Worm (Caenorhabditis elegans) whole organism, L4 larva: Measurements from ENCODE around the gene smg-8.

ENCODE experiments used
- D1046.2 ChIP-seq: fragments of 200-800 bp; sonication (Bioruptor generic); IDR thresholded peaks from 2 replicates; pipeline ENCODE4 v1.3.6; 2022; ENCODE audit warnings: missing genetic modification characterization, missing compliant biosample characterization
- F26F4.8 ChIP-seq: fragments of 200-800 bp; sonication (Bioruptor generic); conservative IDR thresholded peaks from 2 replicates; pipeline ENCODE4 v1.3.6; 2022; ENCODE audit warnings: missing genetic modification characterization, missing compliant biosample characterization
- F44E2.7 ChIP-seq: fragments of 200-800 bp; sonication (Bioruptor generic); IDR thresholded peaks from 2 replicates; pipeline ENCODE4 v2.1.2; 2022; ENCODE audit warnings: missing genetic modification characterization, missing compliant biosample characterization
- T26A8.4 ChIP-seq: fragments of 200-800 bp; sonication (Bioruptor generic); IDR thresholded peaks from 2 replicates; pipeline ENCODE4 v1.3.6; 2022; ENCODE audit warnings: missing genetic modification characterization, missing compliant biosample characterization
- ZK337.2 ChIP-seq: fragments of 200-800 bp; sonication (Bioruptor generic); IDR thresholded peaks from 2 replicates; pipeline ENCODE4 v1.3.6; 2022; ENCODE audit warnings: missing genetic modification reagents, missing genetic modification characterization, missing compliant biosample characterization
- arid-1 ChIP-seq: fragments of 200-800 bp; sonication (Bioruptor generic); conservative IDR thresholded peaks from 2 replicates; pipeline ENCODE4 v1.3.6; 2022; ENCODE audit warnings: missing genetic modification reagents, missing genetic modification characterization, missing compliant biosample characterization
- ceh-20 ChIP-seq: fragments of 200-800 bp; sonication (Bioruptor generic); IDR thresholded peaks from 2 replicates; pipeline ENCODE4 v1.3.6; 2022; ENCODE audit warnings: missing genetic modification reagents, missing genetic modification characterization, missing compliant biosample characterization
- ceh-28 ChIP-seq: fragments of 150-350 bp; optimal IDR thresholded peaks from 2 replicates; lab custom pipeline; 2014; ENCODE audit warnings: missing biosample characterization, missing genetic modification reagents, missing genetic modification characterization
- ceh-32 ChIP-seq: sonication (generic microtip); optimal IDR thresholded peaks from 2 replicates; lab custom pipeline; 2016; ENCODE audit warnings: mild to moderate bottlenecking, missing genetic modification characterization, missing compliant biosample characterization; ENCODE audit not compliant: poor library complexity
- ceh-62 ChIP-seq: sonication (generic microtip); optimal IDR thresholded peaks from 2 replicates; lab custom pipeline; 2017; ENCODE audit warnings: missing biosample characterization, missing genetic modification characterization
- ces-1 ChIP-seq: fragments of 150-350 bp; sonication (generic microtip); optimal IDR thresholded peaks from 4 replicates; lab custom pipeline; 2014; ENCODE audit warnings: missing biosample characterization, missing genetic modification reagents, missing genetic modification characterization
- dmd-8 ChIP-seq: fragments of 200-800 bp; sonication (Bioruptor generic); IDR thresholded peaks from 2 replicates; pipeline ENCODE4 v1.3.6; 2022; ENCODE audit warnings: missing genetic modification characterization, missing compliant biosample characterization
- dpl-1 ChIP-seq: fragments of 150-350 bp; optimal IDR thresholded peaks from 2 replicates; lab custom pipeline; 2014; ENCODE audit warnings: missing biosample characterization, missing genetic modification reagents, missing genetic modification characterization
- egl-43 ChIP-seq: fragments of 200-800 bp; sonication (Bioruptor generic); IDR thresholded peaks from 2 replicates; pipeline ENCODE4 v1.3.6; 2022; ENCODE audit warnings: missing genetic modification reagents, missing genetic modification characterization, missing compliant biosample characterization
- fos-1 ChIP-seq: fragments of 150-350 bp; optimal IDR thresholded peaks from 2 replicates; lab custom pipeline; 2014; ENCODE audit warnings: missing biosample characterization, missing genetic modification characterization
- hlh-11 ChIP-seq: fragments of 200-800 bp; sonication (Bioruptor generic); optimal IDR thresholded peaks from 2 replicates; lab custom pipeline; 2018; ENCODE audit warnings: mild to moderate bottlenecking, missing genetic modification characterization, missing compliant biosample characterization
- hmg-1.1 ChIP-seq: fragments of 200-800 bp; sonication (Bioruptor generic); IDR thresholded peaks from 2 replicates; pipeline ENCODE4 v1.3.6; 2022; ENCODE audit warnings: missing genetic modification reagents, missing genetic modification characterization, missing compliant biosample characterization
- jun-1 ChIP-seq: fragments of 150-350 bp; optimal IDR thresholded peaks from 2 replicates; lab custom pipeline; 2014; ENCODE audit warnings: missing biosample characterization, missing genetic modification reagents, missing genetic modification characterization
- lim-7 ChIP-seq: fragments of 200-800 bp; sonication (Bioruptor generic); IDR thresholded peaks from 2 replicates; pipeline ENCODE4 v1.3.6; 2022; ENCODE audit warnings: missing genetic modification characterization, missing compliant biosample characterization
- lin-13 ChIP-seq: fragments of 150-350 bp; optimal IDR thresholded peaks from 2 replicates; lab custom pipeline; 2014; ENCODE audit warnings: missing biosample characterization, missing genetic modification reagents, missing genetic modification characterization
- lin-15B ChIP-seq: fragments of 150-350 bp; sonication (generic microtip); optimal IDR thresholded peaks from 3 replicates; lab custom pipeline; 2014; ENCODE audit warnings: missing biosample characterization, missing genetic modification characterization
- lin-29 ChIP-seq: fragments of 200-800 bp; sonication (Bioruptor generic); IDR thresholded peaks from 2 replicates; pipeline ENCODE4 v1.3.6; 2022; ENCODE audit warnings: missing genetic modification reagents, missing genetic modification characterization, missing compliant biosample characterization
- lin-38 ChIP-seq: fragments of 200-800 bp; sonication (Bioruptor generic); IDR thresholded peaks from 2 replicates; pipeline ENCODE4 v1.3.6; 2022; ENCODE audit warnings: missing genetic modification reagents, missing genetic modification characterization, missing compliant biosample characterization
- lin-39 ChIP-seq: fragments of 150-350 bp; optimal IDR thresholded peaks from 2 replicates; lab custom pipeline; 2014; ENCODE audit warnings: missing biosample characterization, missing genetic modification reagents, missing genetic modification characterization
- madf-5 ChIP-seq, 2 experiments: fragments of 200-800 bp; sonication (Bioruptor generic); IDR thresholded peaks; 2 replicates each; pipeline ENCODE4 v1.3.6; 2022; ENCODE audit warnings: missing compliant biosample characterization in 2 of 2, missing genetic modification characterization in 2 of 2
- mdl-1 ChIP-seq, 2 experiments: fragments of 150-350 bp in 1 of 2; sonication (generic microtip) in 1 of 2; optimal IDR thresholded peaks; 2 replicates each; lab custom pipeline; 2014 to 2017; ENCODE audit warnings: missing biosample characterization in 2 of 2, missing genetic modification characterization in 2 of 2
- mdt-29 ChIP-seq: fragments of 200-800 bp; sonication (Bioruptor generic); IDR thresholded peaks from 2 replicates; pipeline ENCODE4 v1.3.6; 2022; ENCODE audit warnings: missing genetic modification reagents, missing genetic modification characterization, missing compliant biosample characterization
- mep-1 ChIP-seq: fragments of 150-350 bp; sonication (generic microtip); optimal IDR thresholded peaks from 3 replicates; lab custom pipeline; 2014; ENCODE audit warnings: missing biosample characterization, missing genetic modification characterization
- mes-2 ChIP-seq: sonication (generic microtip); optimal IDR thresholded peaks from 2 replicates; lab custom pipeline; 2016; ENCODE audit warnings: missing genotype, mild to moderate bottlenecking, missing genetic modification characterization, missing compliant biosample characterization; ENCODE audit not compliant: poor library complexity, severe bottlenecking
- mxl-3 ChIP-seq: fragments of 200-800 bp; sonication (Bioruptor generic); optimal IDR thresholded peaks from 2 replicates; lab custom pipeline; 2018; ENCODE audit warnings: mild to moderate bottlenecking, missing genetic modification characterization, missing compliant biosample characterization
- nhr-10 ChIP-seq: fragments of 150-350 bp; optimal IDR thresholded peaks from 2 replicates; lab custom pipeline; 2014; ENCODE audit warnings: missing biosample characterization, missing genetic modification characterization
- nhr-237 ChIP-seq: sonication (generic microtip); optimal IDR thresholded peaks from 2 replicates; lab custom pipeline; 2017; ENCODE audit warnings: missing biosample characterization, missing genetic modification characterization
- nhr-25 ChIP-seq: sonication (generic microtip); optimal IDR thresholded peaks from 2 replicates; lab custom pipeline; 2017; ENCODE audit warnings: missing genetic modification characterization, mild to moderate bottlenecking, missing compliant biosample characterization, antibody characterized with exemption, moderate library complexity, borderline replicate concordance; ENCODE audit not compliant: insufficient read depth
- nhr-42 ChIP-seq: fragments of 200-800 bp; sonication (Bioruptor generic); IDR thresholded peaks from 2 replicates; pipeline ENCODE4 v1.3.6; 2022; ENCODE audit warnings: missing genetic modification characterization, missing compliant biosample characterization
- nhr-48 ChIP-seq: sonication (generic microtip); optimal IDR thresholded peaks from 2 replicates; lab custom pipeline; 2016; ENCODE audit warnings: mild to moderate bottlenecking, missing genetic modification characterization, missing compliant biosample characterization
- nhr-6 ChIP-seq: fragments of 150-350 bp; optimal IDR thresholded peaks from 2 replicates; lab custom pipeline; 2014; ENCODE audit warnings: missing biosample characterization, missing genetic modification characterization
- php-3 ChIP-seq: fragments of 200-800 bp; sonication (Bioruptor generic); IDR thresholded peaks from 2 replicates; pipeline ENCODE4 v1.3.6; 2022; ENCODE audit warnings: missing genetic modification reagents, missing genetic modification characterization, missing compliant biosample characterization
- pqm-1 ChIP-seq: sonication (generic microtip); optimal IDR thresholded peaks from 2 replicates; lab custom pipeline; 2017; ENCODE audit warnings: missing biosample characterization, missing genetic modification characterization
- rbr-2 ChIP-seq: sonication (generic microtip); optimal IDR thresholded peaks from 2 replicates; lab custom pipeline; 2016; ENCODE audit warnings: missing genotype, missing genetic modification characterization, missing compliant biosample characterization
- sdz-12 ChIP-seq: fragments of 200-800 bp; sonication (Bioruptor generic); optimal IDR thresholded peaks from 2 replicates; lab custom pipeline; 2018; ENCODE audit warnings: mild to moderate bottlenecking, missing genetic modification characterization, missing compliant biosample characterization
- set-16 ChIP-seq: fragments of 200-800 bp; sonication (Bioruptor generic); IDR thresholded peaks from 2 replicates; pipeline ENCODE4 v1.3.6; 2022; ENCODE audit warnings: missing genetic modification reagents, missing genetic modification characterization, missing compliant biosample characterization
- skn-1 ChIP-seq: fragments of 150-350 bp; optimal IDR thresholded peaks from 2 replicates; lab custom pipeline; 2014; ENCODE audit warnings: missing biosample characterization, missing genetic modification characterization
- snpc-1.2 ChIP-seq: fragments of 200-800 bp; sonication (Bioruptor generic); IDR thresholded peaks from 2 replicates; pipeline ENCODE4 v1.3.6; 2022; ENCODE audit warnings: missing genetic modification reagents, missing genetic modification characterization, missing compliant biosample characterization
- snpc-4 ChIP-seq: fragments of 150-350 bp; optimal IDR thresholded peaks from 2 replicates; lab custom pipeline; 2014; ENCODE audit warnings: missing biosample characterization, missing genetic modification characterization
- spr-1 ChIP-seq: sonication (generic microtip); optimal IDR thresholded peaks from 2 replicates; lab custom pipeline; 2016; ENCODE audit warnings: mild to moderate bottlenecking, missing genetic modification characterization, missing compliant biosample characterization
- tag-97 ChIP-seq: fragments of 200-800 bp; sonication (Bioruptor generic); IDR thresholded peaks from 2 replicates; pipeline ENCODE4 v1.3.6; 2022; ENCODE audit warnings: missing genetic modification characterization, missing compliant biosample characterization
- unc-130 ChIP-seq: sonication (generic microtip); optimal IDR thresholded peaks from 2 replicates; lab custom pipeline; 2016; ENCODE audit warnings: missing genetic modification reagents, missing genetic modification characterization, missing compliant biosample characterization
- zfp-2 ChIP-seq: sonication (generic microtip); optimal IDR thresholded peaks from 2 replicates; lab custom pipeline; 2016; ENCODE audit warnings: mild to moderate bottlenecking, missing genetic modification characterization, missing compliant biosample characterization
- zip-2 ChIP-seq: fragments of 150-350 bp; optimal IDR thresholded peaks from 2 replicates; lab custom pipeline; 2014; ENCODE audit warnings: missing biosample characterization, missing genetic modification characterization
- ztf-11 ChIP-seq: fragments of 150-350 bp; optimal IDR thresholded peaks from 2 replicates; lab custom pipeline; 2014; ENCODE audit warnings: missing biosample characterization, missing genetic modification characterization

The smg-8 gene

DNA sequence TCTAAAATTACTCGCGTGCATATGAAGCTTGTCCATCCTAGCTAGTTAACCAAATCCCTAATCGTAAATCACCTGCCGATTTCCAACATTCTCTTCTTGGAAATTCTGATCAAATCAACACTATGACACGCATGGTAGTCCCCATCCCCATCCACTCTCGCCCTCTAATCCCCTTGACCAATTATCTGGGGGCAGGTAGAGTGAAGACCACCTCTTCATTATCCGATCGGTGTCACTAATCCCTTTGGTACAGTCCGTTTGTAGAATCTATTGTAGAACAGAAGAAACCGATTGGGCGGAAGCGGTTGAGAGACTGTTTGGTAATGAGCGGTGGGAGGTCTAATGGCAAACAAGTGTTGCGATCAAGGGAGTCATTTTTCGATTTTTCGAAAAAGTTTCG lies 4.1 kb upstream of the smg-8 start:
- TF ChIP-seq ceh-20 (GFP tag; lab: Robert Waterston, UW), result no peak
- no peak for TF ChIP-seq hlh-11 (tag; lab: Kevin White, UChicago)
- TF ChIP-seq lin-15B (tag; lab: Kevin White, UChicago), result no peak
- TF ChIP-seq F26F4.8 (GFP tag; lab: Robert Waterston, UW), result no peak
- no peak for TF ChIP-seq jun-1 (tag; lab: Kevin White, UChicago)
- TF ChIP-seq ZK337.2 (GFP tag; lab: Robert Waterston, UW), result no peak
- TF ChIP-seq set-16, result no peak
- TF ChIP-seq nhr-6 (tag; lab: Kevin White, UChicago), result no peak
- TF ChIP-seq zip-2 (tag; lab: Kevin White, UChicago), result no peak
- no peak for TF ChIP-seq F44E2.7
- no peak for TF ChIP-seq fos-1 (tag; lab: Kevin White, UChicago)
- no peak for TF ChIP-seq rbr-2 (tag; lab: Kevin White, UChicago)
- no peak for TF ChIP-seq php-3
- TF ChIP-seq snpc-1.2 (GFP tag; lab: Robert Waterston, UW), result no peak

DNA sequence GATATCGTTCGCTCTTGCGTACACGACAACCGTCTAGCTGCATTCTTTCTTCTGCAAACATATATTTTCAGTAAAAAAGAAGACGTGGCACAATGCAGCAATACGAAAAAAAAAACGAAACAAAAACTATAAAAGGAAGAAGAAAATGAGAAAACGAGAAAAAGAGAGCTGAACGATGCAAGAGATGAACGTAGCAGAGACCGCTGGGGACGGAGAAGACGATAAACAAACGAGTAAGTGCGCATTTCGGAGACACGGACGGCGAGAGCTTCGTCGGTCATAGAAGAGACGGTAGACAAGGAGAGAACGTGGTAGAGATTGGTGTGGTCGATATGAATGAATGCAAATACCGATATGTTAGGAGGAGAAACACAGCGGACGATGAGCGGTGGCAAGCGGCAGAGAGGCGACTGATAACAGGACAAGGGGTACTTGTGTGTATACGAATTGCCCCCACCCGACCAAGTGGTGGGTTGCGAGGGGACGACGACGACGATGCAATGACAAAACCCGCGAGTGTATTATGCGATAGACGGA lies 3.2 kb upstream of the smg-8 start, which contains the start of gene K04B12.2:
K04B12.2 (minus strand) TSS at position 51 of the 537 bp plus-strand sequence.
- TF ChIP-seq mdt-29 (GFP tag; lab: Robert Waterston, UW) (no peak), dpl-1 (GFP tag; lab: Kevin White, UChicago) (peak; percentile 60), lin-39 (tag; lab: Kevin White, UChicago) (no peak), mes-2 (peak; percentile 54), arid-1 (GFP tag; lab: Robert Waterston, UW) (peak; percentile 37; the same call in 1 of the 2 replicates), nhr-10 (tag; lab: Kevin White, UChicago) (peak; percentile 55), nhr-237 (no peak), zfp-2 (tag; lab: Kevin White, UChicago) (no peak), ceh-62 (tag; lab: Kevin White, UChicago) (no peak), lin-38 (GFP tag; lab: Robert Waterston, UW) (peak; percentile 71), spr-1 (tag; lab: Kevin White, UChicago) (peak; percentile 8), D1046.2 (GFP tag; lab: Robert Waterston, UW) (no peak), ceh-28 (tag; lab: Kevin White, UChicago) (no peak), nhr-48 (peak; percentile 51), jun-1 (tag; lab: Kevin White, UChicago) (peak; percentile 31), sdz-12 (no peak), rbr-2 (tag; lab: Kevin White, UChicago) (peak; percentile 80), nhr-25 (no peak), ces-1 (GFP tag; lab: Kevin White, UChicago) (no peak), nhr-42 (peak; percentile 58; the same call in 1 of the 2 replicates), ceh-32 (tag; lab: Kevin White, UChicago) (no peak), pqm-1 (tag; lab: Kevin White, UChicago) (peak; percentile 59), mep-1 (peak; percentile 85), lin-13 (peak; percentile 19), php-3 (peak; percentile 35; the same call in 1 of the 2 replicates), dmd-8 (no peak), T26A8.4 (GFP tag; lab: Robert Waterston, UW) (peak; percentile 70), fos-1 (tag; lab: Kevin White, UChicago) (no peak), tag-97 (GFP tag; lab: Robert Waterston, UW) (no peak), mdl-1 (tag; optimal IDR thresholded peaks at IDR 0.05; lab: Kevin White, UChicago) (peak; percentile 36 to 76), mxl-3 (GFP tag; lab: Kevin White, UChicago) (peak; percentile 86), hmg-1.1 (peak; percentile 81), skn-1 (tag; lab: Kevin White, UChicago) (no peak), unc-130 (GFP tag; lab: Kevin White, UChicago) (no peak), snpc-4 (tag; lab: Kevin White, UChicago) (no peak), ztf-11 (tag; lab: Kevin White, UChicago) (no peak), lim-7 (GFP tag; lab: Robert Waterston, UW) (no peak), lin-29 (no peak), egl-43 (GFP tag; lab: Robert Waterston, UW) (peak; percentile 63; the same call in 1 of the 2 replicates), madf-5 (GFP tag; IDR thresholded peaks at IDR 0.05; lab: Robert Waterston, UW) (no peak), nhr-6 (tag; lab: Kevin White, UChicago) (peak; percentile 84)
